Fruit fly (Drosophila melanogaster): ENCODE results near the gene Sirt6.

dm6 chr3R:10264601-10265421, 3.2 kb upstream of the Sirt6 start:
- no peak for TF ChIP-seq usp (GFP tag; optimal IDR thresholded peaks at IDR 0.05)
- no peak for TF ChIP-seq psq (optimal IDR thresholded peaks at IDR 0.05)
- TF ChIP-seq Dll (optimal IDR thresholded peaks at IDR 0.05) = peak; percentile 4
- TF ChIP-seq CG8478 (optimal IDR thresholded peaks at IDR 0.05) = no peak
- TF ChIP-seq EcR (GFP tag; optimal IDR thresholded peaks at IDR 0.05) = no peak

All from whole organism.